Worm (Caenorhabditis elegans): ENCODE data around the gene fbxb-82.

DNA sequence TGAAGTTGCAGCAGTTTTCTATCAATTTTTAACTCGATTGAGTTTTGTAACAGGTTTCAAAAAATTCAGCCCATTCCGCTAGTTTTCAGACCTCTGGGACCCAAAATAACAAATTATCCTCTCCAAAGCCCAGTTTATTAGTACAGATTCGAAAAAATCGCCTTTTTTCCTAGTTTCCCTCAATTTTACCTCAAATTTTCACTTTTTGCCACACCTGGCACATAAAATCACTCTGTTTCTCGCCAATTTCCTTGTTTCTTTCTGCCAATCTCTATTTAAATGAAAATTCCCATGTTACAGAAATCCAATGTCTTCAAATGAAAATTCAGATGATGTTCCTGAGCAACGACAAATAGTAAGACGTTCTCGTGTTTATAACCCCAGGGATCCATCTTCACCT, 10.9 kb downstream of the fbxb-82 start, which contains the start of gene pals-22:
- no peak for TF ChIP-seq W03F9.2 (tag; optimal IDR thresholded peaks at IDR 0.05)
- TF ChIP-seq him-1 (tag; optimal IDR thresholded peaks at IDR 0.05): no peak
- no peak for TF ChIP-seq dao-5 (tag; optimal IDR thresholded peaks at IDR 0.05)

Measured in whole organism, L4/young adult.